Worm (Caenorhabditis elegans) whole organism, mixed stage, embryonic: Measurements from ENCODE around the gene chmp-7.

ENCODE experiments used
- ces-1 ChIP-seq: fragments of 150-350 bp; optimal IDR thresholded peaks from 2 replicates; lab custom pipeline; 2014; ENCODE audit warnings: missing biosample characterization, missing genetic modification reagents, missing genetic modification characterization
- cnd-1 ChIP-seq: fragments of 200-800 bp; sonication (Bioruptor generic); optimal IDR thresholded peaks from 2 replicates; lab custom pipeline; 2018; ENCODE audit warnings: mild to moderate bottlenecking, missing genetic modification characterization, missing compliant biosample characterization
- lin-13 ChIP-seq: fragments of 150-350 bp; optimal IDR thresholded peaks from 2 replicates; lab custom pipeline; 2014; ENCODE audit warnings: missing biosample characterization, missing genetic modification characterization
- lsy-2 ChIP-seq: fragments of 150-350 bp; optimal IDR thresholded peaks from 2 replicates; lab custom pipeline; 2014; ENCODE audit warnings: missing biosample characterization, missing genetic modification characterization
- mep-1 ChIP-seq: fragments of 150-350 bp; optimal IDR thresholded peaks from 2 replicates; lab custom pipeline; 2017; ENCODE audit warnings: missing biosample characterization, missing genetic modification reagents, missing genetic modification characterization, inconsistent platforms
- nhr-12 ChIP-seq: fragments of 150-350 bp; optimal IDR thresholded peaks from 2 replicates; lab custom pipeline; 2014; ENCODE audit warnings: missing biosample characterization, missing genetic modification characterization
- nhr-237 ChIP-seq: fragments of 150-350 bp; optimal IDR thresholded peaks from 2 replicates; lab custom pipeline; 2014; ENCODE audit warnings: missing biosample characterization, missing genetic modification characterization
- nhr-76 ChIP-seq: sonication (generic microtip); optimal IDR thresholded peaks from 2 replicates; lab custom pipeline; 2017; ENCODE audit warnings: missing biosample characterization, missing genetic modification characterization
- unc-39 ChIP-seq: fragments of 150-350 bp; optimal IDR thresholded peaks from 2 replicates; lab custom pipeline; 2014; ENCODE audit warnings: missing biosample characterization, missing genetic modification characterization
- unc-62 ChIP-seq: fragments of 150-350 bp; optimal IDR thresholded peaks from 2 replicates; lab custom pipeline; 2014; ENCODE audit warnings: missing biosample characterization, missing genetic modification reagents, missing genetic modification characterization
- ztf-11 ChIP-seq: fragments of 150-350 bp; optimal IDR thresholded peaks from 2 replicates; lab custom pipeline; 2014; ENCODE audit warnings: missing biosample characterization, missing genetic modification characterization

DNA sequence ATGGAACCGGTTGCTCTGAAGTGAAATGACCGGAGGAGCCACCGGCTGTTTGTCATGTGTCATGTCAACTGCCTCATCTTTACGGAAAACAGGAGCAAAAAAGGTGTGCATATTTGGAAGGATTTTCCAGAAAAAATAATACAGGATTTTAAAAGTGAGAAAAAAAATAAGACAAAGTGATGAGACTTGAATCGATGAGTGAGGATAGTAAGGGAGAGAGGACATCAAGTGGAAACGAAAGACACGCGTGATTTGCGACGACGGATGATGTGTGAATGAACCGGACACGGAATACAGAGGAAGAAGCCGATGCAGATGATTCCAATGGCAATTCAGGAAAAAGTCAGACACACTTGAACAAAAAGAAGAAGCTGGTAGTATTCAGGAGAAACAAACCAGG lies 30.5 kb upstream of the chmp-7 start:
- no peak for TF ChIP-seq nhr-237 (tag; lab: Kevin White, UChicago)
- no peak for TF ChIP-seq mep-1
- TF ChIP-seq ztf-11 (tag; lab: Kevin White, UChicago) = no peak
- no peak for TF ChIP-seq cnd-1
- TF ChIP-seq nhr-76 (tag; lab: Kevin White, UChicago) = no peak
- no peak for TF ChIP-seq unc-62 (GFP tag; lab: Kevin White, UChicago)
- TF ChIP-seq lin-13 (tag; lab: Kevin White, UChicago) = no peak
- no peak for TF ChIP-seq unc-39 (tag; lab: Kevin White, UChicago)
- no peak for TF ChIP-seq lsy-2
- no peak for TF ChIP-seq nhr-12 (tag; lab: Kevin White, UChicago)
- no peak for TF ChIP-seq ces-1 (GFP tag; lab: Kevin White, UChicago)
